Worm (Caenorhabditis elegans) whole organism, L1 larva: ENCODE measurements around the gene R10E8.1.

Experiments
- C04F5.9 ChIP-seq: sonication (generic microtip); optimal IDR thresholded peaks from 2 replicates; lab custom pipeline; 2016; ENCODE audit warnings: missing genetic modification characterization, missing compliant biosample characterization
- C16A3.4 ChIP-seq: fragments of 150-350 bp; optimal IDR thresholded peaks from 2 replicates; lab custom pipeline; 2014; ENCODE audit warnings: missing biosample characterization, missing genetic modification characterization
- C34B4.2 ChIP-seq: sonication (generic microtip); optimal IDR thresholded peaks from 2 replicates; lab custom pipeline; 2017; ENCODE audit warnings: mild to moderate bottlenecking, missing genetic modification characterization, missing compliant biosample characterization
- F16B12.6 ChIP-seq: fragments of 150-350 bp; optimal IDR thresholded peaks from 2 replicates; lab custom pipeline; 2014; ENCODE audit warnings: missing biosample characterization, missing genetic modification characterization
- Y116A8C.19 ChIP-seq: sonication (generic microtip); optimal IDR thresholded peaks from 2 replicates; lab custom pipeline; 2016; ENCODE audit warnings: missing compliant biosample characterization, missing genetic modification characterization, borderline replicate concordance
- aha-1 ChIP-seq: fragments of 150-350 bp; optimal IDR thresholded peaks from 2 replicates; lab custom pipeline; 2014; ENCODE audit warnings: missing biosample characterization, missing genetic modification characterization
- alr-1 ChIP-seq: fragments of 200-800 bp; sonication (Bioruptor generic); optimal IDR thresholded peaks from 2 replicates; lab custom pipeline; 2018; ENCODE audit warnings: borderline replicate concordance, mild to moderate bottlenecking, missing genetic modification characterization, missing compliant biosample characterization
- ama-1 ChIP-seq: fragments of 150-350 bp; optimal IDR thresholded peaks from 2 replicates; lab custom pipeline; 2014
- blmp-1 ChIP-seq: fragments of 150-350 bp; optimal IDR thresholded peaks from 2 replicates; lab custom pipeline; 2014; ENCODE audit warnings: missing biosample characterization, missing genetic modification characterization
- ceh-8 ChIP-seq: fragments of 200-800 bp; sonication (Bioruptor generic); optimal IDR thresholded peaks from 2 replicates; lab custom pipeline; 2018; ENCODE audit warnings: mild to moderate bottlenecking, missing genetic modification characterization, moderate library complexity, missing compliant biosample characterization
- ces-1 ChIP-seq: fragments of 150-350 bp; optimal IDR thresholded peaks from 2 replicates; lab custom pipeline; 2014; ENCODE audit warnings: missing biosample characterization, missing genetic modification reagents, missing genetic modification characterization
- dsc-1 ChIP-seq: sonication (generic microtip); optimal IDR thresholded peaks from 2 replicates; lab custom pipeline; 2016; ENCODE audit warnings: mild to moderate bottlenecking, missing genetic modification characterization, missing compliant biosample characterization
- efl-1 ChIP-seq, 4 experiments: fragments of 150-350 bp; optimal IDR thresholded peaks in 3 of 4; peaks in 1 of 4; 1 replicate in 1 of 4; 2 replicates in 3 of 4; lab custom pipeline; 2014; ENCODE audit warnings: missing biosample characterization in 2 of 4, missing genetic modification characterization in 2 of 4, missing genetic modification reagents in 2 of 4
- egl-27 ChIP-seq, 2 experiments: fragments of 150-350 bp in 1 of 2; sonication (generic microtip); optimal IDR thresholded peaks; 3 replicates each; lab custom pipeline; 2017 to 2018; ENCODE audit warnings: missing biosample characterization in 2 of 2, missing genetic modification characterization in 2 of 2, missing genetic modification reagents in 2 of 2
- elt-2 ChIP-seq: sonication (generic microtip); optimal IDR thresholded peaks from 2 replicates; lab custom pipeline; 2016; ENCODE audit warnings: missing genetic modification characterization, mild to moderate bottlenecking, inconsistent platforms, missing compliant biosample characterization, missing genetic modification reagents
- elt-3 ChIP-seq, 6 experiments: fragments of 150-350 bp in 1 of 6; sonication (generic microtip); optimal IDR thresholded peaks; 2 replicates each; lab custom pipeline; 2017 to 2018; ENCODE audit warnings: missing biosample characterization in 6 of 6, missing genetic modification characterization in 6 of 6, inconsistent platforms in 1 of 6
- fkh-4 ChIP-seq: sonication (generic microtip); optimal IDR thresholded peaks from 2 replicates; lab custom pipeline; 2016; ENCODE audit warnings: missing compliant biosample characterization, missing genetic modification characterization, borderline replicate concordance
- grh-1 ChIP-seq: fragments of 200-800 bp; sonication (Bioruptor generic); IDR thresholded peaks from 2 replicates; pipeline ENCODE4 v1.3.6; 2022; ENCODE audit warnings: missing genetic modification reagents, missing genetic modification characterization, missing compliant biosample characterization
- hlh-4 ChIP-seq: sonication (generic microtip); optimal IDR thresholded peaks from 2 replicates; lab custom pipeline; 2016; ENCODE audit warnings: mild to moderate bottlenecking, missing genetic modification characterization, missing compliant biosample characterization
- irx-1 ChIP-seq: sonication (generic microtip); optimal IDR thresholded peaks from 2 replicates; lab custom pipeline; 2016; ENCODE audit warnings: missing genetic modification characterization, missing compliant biosample characterization
- isw-1 ChIP-seq: fragments of 200-800 bp; sonication (Bioruptor generic); IDR thresholded peaks from 2 replicates; pipeline ENCODE4 v1.3.6; 2022; ENCODE audit warnings: missing genetic modification characterization, missing compliant biosample characterization
- lin-13 ChIP-seq: fragments of 150-350 bp; optimal IDR thresholded peaks from 2 replicates; lab custom pipeline; 2014; ENCODE audit warnings: missing biosample characterization, missing genetic modification reagents, missing genetic modification characterization
- lin-39 ChIP-seq: fragments of 150-350 bp; optimal IDR thresholded peaks from 2 replicates; lab custom pipeline; 2014; ENCODE audit warnings: missing biosample characterization, missing genetic modification reagents, missing genetic modification characterization
- lir-3 ChIP-seq: sonication (generic microtip); optimal IDR thresholded peaks from 2 replicates; lab custom pipeline; 2016; ENCODE audit warnings: mild to moderate bottlenecking, missing genetic modification characterization, moderate library complexity, missing compliant biosample characterization; ENCODE audit not compliant: poor library complexity
- mab-9 ChIP-seq: fragments of 200-800 bp; sonication (Bioruptor generic); IDR thresholded peaks from 2 replicates; pipeline ENCODE4 v1.3.6; 2022; ENCODE audit warnings: missing genetic modification reagents, missing genetic modification characterization, missing compliant biosample characterization
- mef-2 ChIP-seq: fragments of 150-350 bp; optimal IDR thresholded peaks from 2 replicates; lab custom pipeline; 2014; ENCODE audit warnings: missing biosample characterization, missing genetic modification characterization
- nhr-19 ChIP-seq: fragments of 200-800 bp; sonication (Bioruptor generic); conservative IDR thresholded peaks from 2 replicates; pipeline ENCODE4 v1.3.6; 2022; ENCODE audit warnings: missing genetic modification characterization, missing compliant biosample characterization
- nhr-20 ChIP-seq: sonication (generic microtip); optimal IDR thresholded peaks from 2 replicates; lab custom pipeline; 2016; ENCODE audit warnings: mild to moderate bottlenecking, missing genetic modification characterization, missing compliant biosample characterization
- nhr-47 ChIP-seq: sonication (generic microtip); optimal IDR thresholded peaks from 2 replicates; lab custom pipeline; 2016; ENCODE audit warnings: mild to moderate bottlenecking, missing genetic modification characterization, moderate library complexity, missing compliant biosample characterization
- nhr-85 ChIP-seq: sonication (generic microtip); peaks from one replicate; lab custom pipeline; 2016; ENCODE audit warnings: missing genetic modification characterization, inconsistent platforms, missing compliant biosample characterization
- nhr-90 ChIP-seq: sonication (generic microtip); optimal IDR thresholded peaks from 2 replicates; lab custom pipeline; 2016; ENCODE audit warnings: mild to moderate bottlenecking, missing genetic modification characterization, missing compliant biosample characterization; ENCODE audit not compliant: poor library complexity
- pag-3 ChIP-seq: sonication (generic microtip); optimal IDR thresholded peaks from 2 replicates; lab custom pipeline; 2017; ENCODE audit warnings: missing genetic modification characterization, mild to moderate bottlenecking, missing compliant biosample characterization, antibody characterized with exemption, borderline replicate concordance; ENCODE audit not compliant: insufficient read depth
- pax-3 ChIP-seq: fragments of 200-800 bp; sonication (Bioruptor generic); optimal IDR thresholded peaks from 2 replicates; lab custom pipeline; 2018; ENCODE audit warnings: mild to moderate bottlenecking, missing genetic modification characterization, moderate library complexity, missing compliant biosample characterization
- pqm-1 ChIP-seq: sonication (generic microtip); optimal IDR thresholded peaks from 3 replicates; lab custom pipeline; 2017; ENCODE audit warnings: missing biosample characterization, missing genetic modification characterization
- rnt-1 ChIP-seq: sonication (generic microtip); optimal IDR thresholded peaks from 2 replicates; lab custom pipeline; 2016; ENCODE audit warnings: mild to moderate bottlenecking, missing genetic modification characterization, moderate library complexity, missing compliant biosample characterization
- snu-23 ChIP-seq: sonication (generic microtip); optimal IDR thresholded peaks from 2 replicates; lab custom pipeline; 2016; ENCODE audit warnings: missing genetic modification characterization, missing compliant biosample characterization
- sox-4 ChIP-seq: sonication (generic microtip); optimal IDR thresholded peaks from 2 replicates; lab custom pipeline; 2016; ENCODE audit warnings: missing genetic modification characterization, missing compliant biosample characterization
- sptf-1 ChIP-seq: fragments of 150-350 bp; optimal IDR thresholded peaks from 2 replicates; lab custom pipeline; 2014; ENCODE audit warnings: missing biosample characterization, missing genetic modification characterization
- sup-37 ChIP-seq: fragments of 200-800 bp; sonication (Bioruptor generic); optimal IDR thresholded peaks from 2 replicates; lab custom pipeline; 2018; ENCODE audit warnings: mild to moderate bottlenecking, missing genetic modification characterization, missing compliant biosample characterization
- tbx-2 ChIP-seq: sonication (generic microtip); optimal IDR thresholded peaks from 2 replicates; lab custom pipeline; 2016; ENCODE audit warnings: missing genetic modification characterization, missing compliant biosample characterization
- tlp-1 ChIP-seq: fragments of 150-350 bp; optimal IDR thresholded peaks from 2 replicates; lab custom pipeline; 2014; ENCODE audit warnings: missing biosample characterization, missing genetic modification characterization
- unc-130 ChIP-seq: fragments of 150-350 bp; optimal IDR thresholded peaks from 2 replicates; lab custom pipeline; 2017; ENCODE audit warnings: missing biosample characterization, missing genetic modification characterization, inconsistent platforms
- unc-30 ChIP-seq: sonication (generic microtip); optimal IDR thresholded peaks from 2 replicates; lab custom pipeline; 2017; ENCODE audit warnings: missing biosample characterization, missing genetic modification characterization
- unc-98 ChIP-seq: fragments of 200-800 bp; sonication (Bioruptor generic); IDR thresholded peaks from 2 replicates; pipeline ENCODE4 v1.3.6; 2022; ENCODE audit warnings: missing genetic modification characterization, missing compliant biosample characterization
- vab-15 ChIP-seq: sonication (generic microtip); optimal IDR thresholded peaks from 2 replicates; lab custom pipeline; 2017; ENCODE audit warnings: missing genotype, mild to moderate bottlenecking, missing genetic modification characterization, missing compliant biosample characterization
- zag-1 ChIP-seq: fragments of 150-350 bp; optimal IDR thresholded peaks from 2 replicates; lab custom pipeline; 2014; ENCODE audit warnings: missing biosample characterization, missing genetic modification characterization

Gene R10E8.1

DNA sequence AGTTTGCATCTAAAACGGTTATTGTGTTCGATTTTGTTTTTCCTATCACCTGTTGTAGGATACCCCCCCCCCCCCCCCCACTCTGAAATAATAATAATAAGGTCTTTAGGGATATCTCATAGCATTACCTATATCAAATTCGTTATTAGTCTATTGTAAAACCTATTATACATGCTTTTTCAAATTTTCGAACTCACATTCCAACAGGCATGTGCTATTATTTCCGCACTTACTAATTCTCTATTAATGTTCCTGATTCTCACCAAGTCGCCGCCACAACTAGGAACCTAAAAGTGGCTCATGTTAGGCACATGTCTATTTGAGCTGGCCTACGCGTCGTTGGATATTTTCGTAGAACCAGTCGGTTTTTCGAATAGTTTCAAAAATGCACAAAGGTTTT is 18.2 kb upstream of the R10E8.1 start, which contains the start of gene Y37H2C.4:
Y37H2C.4 (plus strand) TSS at position 301 of the 400 bp plus-strand sequence.
- TF ChIP-seq vab-15, result no peak
- TF ChIP-seq ceh-8 (GFP tag; lab: Kevin White, UChicago), result no peak
- no peak for TF ChIP-seq fkh-4 (tag; lab: Kevin White, UChicago)
- TF ChIP-seq lin-13 (GFP tag; lab: Kevin White, UChicago), result no peak
- TF ChIP-seq aha-1 (tag; lab: Kevin White, UChicago), result no peak
- TF ChIP-seq irx-1 (tag; lab: Kevin White, UChicago), result no peak
- TF ChIP-seq efl-1 (optimal IDR thresholded peaks at IDR 0.05; lab: Kevin White, UChicago), result no peak
- TF ChIP-seq efl-1 (GFP tag; optimal IDR thresholded peaks at IDR 0.05 in 1 of 2; lab: Kevin White, UChicago), result no peak
- no peak for TF ChIP-seq nhr-90
- TF ChIP-seq snu-23 (GFP tag; lab: Kevin White, UChicago), result no peak
- no peak for TF ChIP-seq C04F5.9 (tag; lab: Kevin White, UChicago)
- TF ChIP-seq grh-1 (GFP tag; lab: Robert Waterston, UW), result no peak
- no peak for TF ChIP-seq sptf-1 (tag; lab: Kevin White, UChicago)
- TF ChIP-seq egl-27 (tag; optimal IDR thresholded peaks at IDR 0.05; lab: Kevin White, UChicago), result no peak

DNA sequence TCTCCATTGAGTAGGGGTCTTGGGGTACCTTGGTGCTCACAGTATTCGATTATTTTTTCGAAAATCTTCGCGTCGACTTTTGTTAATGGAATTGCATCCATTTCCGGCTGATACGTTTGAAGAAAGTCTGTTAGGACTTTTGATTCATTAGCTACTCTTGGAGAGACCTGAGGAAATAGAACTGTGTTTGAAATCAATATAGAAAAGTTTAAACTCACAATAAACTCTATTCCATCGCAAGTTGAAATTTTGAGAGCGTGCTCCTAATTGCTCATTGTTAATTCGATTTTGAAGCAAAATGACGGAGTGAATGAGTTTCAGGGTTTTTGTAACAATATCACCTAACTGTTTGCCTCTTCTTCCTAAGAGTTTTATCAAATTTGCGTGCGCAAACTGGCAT is 17.7 kb upstream of the R10E8.1 start, which contains the start of gene skr-6:
skr-6 (minus strand) TSS at position 101 of the 400 bp plus-strand sequence.
- TF ChIP-seq ama-1 (lab: Kevin White, UChicago), result no peak
- no peak for TF ChIP-seq nhr-90
- no peak for TF ChIP-seq zag-1
- no peak for TF ChIP-seq unc-30 (tag; lab: Kevin White, UChicago)
- TF ChIP-seq C34B4.2 (tag; lab: Kevin White, UChicago), result no peak
- TF ChIP-seq elt-2 (tag; lab: Kevin White, UChicago), result no peak
- TF ChIP-seq, all 84 proteins: peak for 0

DNA sequence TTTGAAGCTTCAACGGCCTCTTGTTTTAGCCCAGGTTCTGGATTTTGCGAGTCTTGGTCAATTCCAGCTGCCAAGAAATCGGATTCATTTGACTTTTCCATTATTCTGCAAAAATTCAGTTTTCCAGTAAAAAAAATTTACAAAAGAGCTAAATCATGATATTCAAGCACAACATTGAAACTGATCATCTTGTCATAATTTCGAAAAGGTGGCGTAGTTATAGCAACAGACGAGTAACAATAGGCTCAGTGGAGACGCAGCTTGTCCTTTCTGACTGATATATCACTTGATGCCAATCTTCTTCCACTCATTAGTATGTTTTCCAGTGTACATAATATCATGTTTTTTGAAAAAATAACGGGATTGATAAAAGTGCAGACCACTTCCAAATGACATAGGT is 16.5 kb upstream of the R10E8.1 start, which contains the start of gene fbxa-213:
fbxa-213 (minus strand) TSS at position 101 of the 400 bp plus-strand sequence.
- no peak for TF ChIP-seq pax-3 (tag; lab: Kevin White, UChicago)
- no peak for TF ChIP-seq lin-39
- TF ChIP-seq elt-2 (tag; lab: Kevin White, UChicago), result no peak
- no peak for TF ChIP-seq F16B12.6 (tag; lab: Kevin White, UChicago)
- TF ChIP-seq lir-3 (tag; lab: Kevin White, UChicago), result no peak
- no peak for TF ChIP-seq C34B4.2 (tag; lab: Kevin White, UChicago)
- no peak for TF ChIP-seq sup-37 (GFP tag; lab: Kevin White, UChicago)
- no peak for TF ChIP-seq ama-1 (lab: Kevin White, UChicago)
- TF ChIP-seq blmp-1 (tag; lab: Kevin White, UChicago), result no peak
- no peak for TF ChIP-seq unc-130 (tag; lab: Kevin White, UChicago)
- TF ChIP-seq irx-1 (tag; lab: Kevin White, UChicago), result no peak
- TF ChIP-seq nhr-19, result no peak
- TF ChIP-seq elt-3 (tag; optimal IDR thresholded peaks at IDR 0.05; lab: Kevin White, UChicago), result no peak
- no peak for TF ChIP-seq rnt-1 (tag; lab: Kevin White, UChicago)
- no peak for TF ChIP-seq isw-1 (GFP tag; lab: Robert Waterston, UW)
- TF ChIP-seq mab-9, result no peak
- TF ChIP-seq sox-4, result no peak
- no peak for TF ChIP-seq hlh-4
- no peak for TF ChIP-seq pag-3 (tag; lab: Kevin White, UChicago)

ce11 chrV:18266238-18266637 is 14.0 kb upstream of the R10E8.1 start, which contains the start of gene R10E8.6:
Gene R10E8.6 (minus strand): TSS chrV:18266391.
- TF ChIP-seq blmp-1 (tag; lab: Kevin White, UChicago) (no peak), tlp-1 (tag; lab: Kevin White, UChicago) (peak; percentile 52), mef-2 (tag; lab: Kevin White, UChicago) (no peak), elt-2 (tag; lab: Kevin White, UChicago) (peak; percentile 78), nhr-20 (no peak), ces-1 (GFP tag; lab: Kevin White, UChicago) (no peak), dsc-1 (no peak), unc-130 (tag; lab: Kevin White, UChicago) (no peak), nhr-85 (tag; lab: Kevin White, UChicago) (no peak), lin-13 (GFP tag; lab: Kevin White, UChicago) (no peak), Y116A8C.19 (tag; lab: Kevin White, UChicago) (no peak), nhr-47 (no peak), tbx-2 (tag; lab: Kevin White, UChicago) (no peak), pqm-1 (tag; lab: Kevin White, UChicago) (no peak), efl-1 (optimal IDR thresholded peaks at IDR 0.05; lab: Kevin White, UChicago) (no peak), efl-1 (GFP tag; optimal IDR thresholded peaks at IDR 0.05 in 1 of 2; lab: Kevin White, UChicago) (peak in 1 of 2 experiments; percentile 36), unc-98 (GFP tag; lab: Robert Waterston, UW) (no peak), C16A3.4 (tag; lab: Kevin White, UChicago) (no peak), alr-1 (tag; lab: Kevin White, UChicago) (no peak)
